Fruit fly (Drosophila melanogaster): ENCODE results near the gene Sfp33A4.

DNA sequence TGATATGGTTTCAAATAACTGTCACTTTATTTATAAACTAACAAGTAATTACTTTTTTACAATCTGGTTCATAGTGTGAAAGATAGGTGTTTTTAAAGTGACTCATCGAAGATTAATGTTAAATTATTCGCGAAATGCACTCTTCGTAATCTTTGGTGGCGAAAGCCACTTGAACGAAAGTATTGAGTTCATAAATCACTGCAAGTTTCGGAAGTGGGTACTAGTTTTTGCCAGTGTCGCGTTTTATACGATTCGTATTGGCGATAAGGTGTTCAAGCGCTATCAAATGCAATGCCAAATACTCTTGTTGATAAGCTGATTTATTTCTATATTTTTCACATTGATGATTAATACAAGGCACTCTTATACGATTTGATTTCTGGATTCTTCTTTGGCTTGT, 4.5 kb downstream of the Sfp33A4 start:
- no peak for TF ChIP-seq usp (GFP tag; optimal IDR thresholded peaks at IDR 0.05)
- no peak for TF ChIP-seq psq (optimal IDR thresholded peaks at IDR 0.05)
- no peak for TF ChIP-seq pan (optimal IDR thresholded peaks at IDR 0.05)
